Worm (Caenorhabditis elegans) whole organism, L2 larva: Measurements from ENCODE around the gene T09A5.14.

Experiments used
- C34F6.9 ChIP-seq: fragments of 150-350 bp; optimal IDR thresholded peaks from 2 replicates; lab custom pipeline; 2014; ENCODE audit warnings: missing biosample characterization, missing genetic modification characterization
- F13H6.1 ChIP-seq: sonication (generic microtip); optimal IDR thresholded peaks from 2 replicates; lab custom pipeline; 2016; ENCODE audit warnings: missing genetic modification characterization, missing compliant biosample characterization
- R02D3.7 ChIP-seq: fragments of 150-350 bp; optimal IDR thresholded peaks from 2 replicates; lab custom pipeline; 2014; ENCODE audit warnings: missing biosample characterization, missing genetic modification characterization
- alr-1 ChIP-seq: fragments of 150-350 bp; optimal IDR thresholded peaks from 2 replicates; lab custom pipeline; 2014; ENCODE audit warnings: missing biosample characterization, missing genetic modification characterization
- ama-1 ChIP-seq: fragments of 150-350 bp; optimal IDR thresholded peaks from 2 replicates; lab custom pipeline; 2018; ENCODE audit warnings: inconsistent platforms
- blmp-1 ChIP-seq: sonication (generic microtip); optimal IDR thresholded peaks from 2 replicates; lab custom pipeline; 2017; ENCODE audit warnings: missing genetic modification characterization, mild to moderate bottlenecking, missing compliant biosample characterization, antibody characterized with exemption, moderate library complexity; ENCODE audit not compliant: insufficient read depth
- dmd-4 ChIP-seq: sonication (generic microtip); optimal IDR thresholded peaks from 2 replicates; lab custom pipeline; 2017; ENCODE audit warnings: missing biosample characterization, missing genetic modification characterization
- egl-27 ChIP-seq: sonication (generic microtip); optimal IDR thresholded peaks from 3 replicates; lab custom pipeline; 2017; ENCODE audit warnings: missing biosample characterization, missing genetic modification reagents, missing genetic modification characterization
- elt-1 ChIP-seq: fragments of 150-350 bp; optimal IDR thresholded peaks from 2 replicates; lab custom pipeline; 2014; ENCODE audit warnings: missing biosample characterization, missing genetic modification characterization
- elt-3 ChIP-seq: sonication (generic microtip); optimal IDR thresholded peaks from 2 replicates; lab custom pipeline; 2017; ENCODE audit warnings: missing biosample characterization, missing genetic modification characterization
- gmeb-1 ChIP-seq: fragments of 150-350 bp; optimal IDR thresholded peaks from 2 replicates; lab custom pipeline; 2014; ENCODE audit warnings: missing biosample characterization, missing genetic modification characterization
- lin-13 ChIP-seq: fragments of 150-350 bp; optimal IDR thresholded peaks from 2 replicates; lab custom pipeline; 2014; ENCODE audit warnings: missing biosample characterization, missing genetic modification reagents, missing genetic modification characterization
- lin-39 ChIP-seq: fragments of 150-350 bp; optimal IDR thresholded peaks from 2 replicates; lab custom pipeline; 2014; ENCODE audit warnings: missing biosample characterization, missing genetic modification reagents, missing genetic modification characterization
- lsy-2 ChIP-seq, 2 experiments: fragments of 150-350 bp in 1 of 2; sonication (generic microtip) in 1 of 2; optimal IDR thresholded peaks; 2 replicates each; lab custom pipeline; 2014 to 2017; ENCODE audit warnings: missing biosample characterization in 2 of 2, missing genetic modification characterization in 2 of 2
- mab-5 ChIP-seq: fragments of 150-350 bp; optimal IDR thresholded peaks from 2 replicates; lab custom pipeline; 2014; ENCODE audit warnings: missing biosample characterization, missing genetic modification characterization
- mdl-1 ChIP-seq, 2 experiments: fragments of 150-350 bp in 1 of 2; sonication (generic microtip) in 1 of 2; optimal IDR thresholded peaks; 2 replicates each; lab custom pipeline; 2017; ENCODE audit warnings: missing biosample characterization in 2 of 2, missing genetic modification characterization in 2 of 2
- nhr-10 ChIP-seq: sonication (generic microtip); optimal IDR thresholded peaks from 2 replicates; lab custom pipeline; 2017; ENCODE audit warnings: missing biosample characterization, missing genetic modification characterization
- nhr-11 ChIP-seq: fragments of 150-350 bp; optimal IDR thresholded peaks from 2 replicates; lab custom pipeline; 2014; ENCODE audit warnings: missing biosample characterization, missing genetic modification characterization
- nhr-12 ChIP-seq: fragments of 150-350 bp; optimal IDR thresholded peaks from 2 replicates; lab custom pipeline; 2014; ENCODE audit warnings: missing biosample characterization, missing genetic modification characterization
- nhr-21 ChIP-seq: fragments of 150-350 bp; optimal IDR thresholded peaks from 2 replicates; lab custom pipeline; 2014; ENCODE audit warnings: missing biosample characterization, missing genetic modification characterization
- nhr-23 ChIP-seq: fragments of 150-350 bp; optimal IDR thresholded peaks from 2 replicates; lab custom pipeline; 2014; ENCODE audit warnings: missing biosample characterization, missing genetic modification reagents, missing genetic modification characterization
- nhr-237 ChIP-seq: fragments of 150-350 bp; optimal IDR thresholded peaks from 2 replicates; lab custom pipeline; 2014; ENCODE audit warnings: missing biosample characterization, missing genetic modification characterization
- nhr-25 ChIP-seq: fragments of 150-350 bp; sonication (generic microtip); optimal IDR thresholded peaks from 3 replicates; lab custom pipeline; 2014; ENCODE audit warnings: missing biosample characterization, missing genetic modification characterization
- peb-1 ChIP-seq: fragments of 150-350 bp; optimal IDR thresholded peaks from 2 replicates; lab custom pipeline; 2014; ENCODE audit warnings: missing biosample characterization, missing genetic modification characterization
- sem-4 ChIP-seq: fragments of 150-350 bp; optimal IDR thresholded peaks from 2 replicates; lab custom pipeline; 2014; ENCODE audit warnings: missing biosample characterization, missing genetic modification reagents, missing genetic modification characterization
- skn-1 ChIP-seq: sonication (generic microtip); optimal IDR thresholded peaks from 2 replicates; lab custom pipeline; 2017; ENCODE audit warnings: missing biosample characterization, missing genetic modification characterization
- sma-3 ChIP-seq: sonication (generic microtip); optimal IDR thresholded peaks from 2 replicates; lab custom pipeline; 2016; ENCODE audit warnings: missing genetic modification reagents, missing genetic modification characterization, missing compliant biosample characterization
- sma-9 ChIP-seq, 2 experiments: fragments of 150-350 bp in 1 of 2; sonication (generic microtip) in 1 of 2; optimal IDR thresholded peaks; 2 replicates each; lab custom pipeline; 2014 to 2016; ENCODE audit warnings: missing genetic modification characterization in 2 of 2, mild to moderate bottlenecking in 1 of 2, missing biosample characterization in 1 of 2, missing compliant biosample characterization in 1 of 2, missing genetic modification reagents in 1 of 2, moderate library complexity in 1 of 2
- unc-39 ChIP-seq: fragments of 150-350 bp; optimal IDR thresholded peaks from 2 replicates; lab custom pipeline; 2014; ENCODE audit warnings: missing biosample characterization, missing genetic modification characterization
- unc-62 ChIP-seq: fragments of 150-350 bp; optimal IDR thresholded peaks from 2 replicates; lab custom pipeline; 2014; ENCODE audit warnings: missing biosample characterization, missing genetic modification reagents, missing genetic modification characterization
- zag-1 ChIP-seq: fragments of 150-350 bp; optimal IDR thresholded peaks from 2 replicates; lab custom pipeline; 2014; ENCODE audit warnings: missing biosample characterization, missing genetic modification characterization
- ztf-1 ChIP-seq: fragments of 200-800 bp; sonication (Bioruptor generic); conservative IDR thresholded peaks from 2 replicates; pipeline ENCODE4 v1.3.6; 2022; ENCODE audit warnings: missing genetic modification characterization, missing compliant biosample characterization
- ztf-11 ChIP-seq: sonication (generic microtip); optimal IDR thresholded peaks from 2 replicates; lab custom pipeline; 2017; ENCODE audit warnings: missing biosample characterization, missing genetic modification characterization

Gene T09A5.14

DNA sequence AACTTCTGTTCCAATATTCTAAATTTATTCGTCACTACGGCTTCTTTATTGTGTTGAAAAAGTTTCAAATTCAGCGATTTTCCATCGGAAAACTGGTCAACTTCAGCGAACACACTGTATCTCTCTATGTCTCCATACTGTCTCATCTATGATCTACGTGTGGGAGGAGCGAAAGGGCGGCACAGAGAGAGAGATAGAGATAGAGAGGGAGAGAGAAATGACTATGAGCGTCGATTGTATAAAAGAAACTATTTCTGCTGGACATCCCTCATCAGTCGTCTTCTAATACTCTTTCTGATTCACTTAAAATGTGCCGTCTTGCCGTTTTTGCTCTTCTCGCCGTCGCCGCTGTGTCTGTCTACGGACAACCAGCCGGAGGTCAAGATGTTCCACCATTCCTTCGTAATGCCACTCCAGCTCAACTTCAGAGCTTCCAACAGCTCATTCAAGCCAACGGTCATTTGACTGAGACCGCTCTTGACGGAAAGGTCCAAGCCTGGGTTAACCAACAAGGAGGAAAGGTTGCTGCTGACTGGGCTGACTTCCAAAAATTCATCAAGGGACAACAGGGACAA, 41.7 kb upstream of the T09A5.14 start, which contains the start of gene srlf-1 (continued):
- TF ChIP-seq nhr-237, result no peak
- TF ChIP-seq F13H6.1 (tag; lab: Kevin White, UChicago), result no peak
- no peak for TF ChIP-seq unc-62 (GFP tag; lab: Kevin White, UChicago)
- no peak for TF ChIP-seq C34F6.9
- no peak for TF ChIP-seq ztf-11 (tag; lab: Kevin White, UChicago)
- no peak for TF ChIP-seq dmd-4 (tag; lab: Kevin White, UChicago)
- no peak for TF ChIP-seq nhr-23
- TF ChIP-seq blmp-1, result peak; percentile 31
- TF ChIP-seq sem-4 (tag; lab: Kevin White, UChicago), result no peak
- peak; percentile 68 for TF ChIP-seq sma-9 (GFP tag; optimal IDR thresholded peaks at IDR 0.05; lab: Kevin White, UChicago)
- TF ChIP-seq sma-9 (tag; optimal IDR thresholded peaks at IDR 0.05; lab: Kevin White, UChicago), result no peak
- TF ChIP-seq lsy-2 (tag; optimal IDR thresholded peaks at IDR 0.05; lab: Kevin White, UChicago), result no peak
- TF ChIP-seq gmeb-1, result no peak
- TF ChIP-seq skn-1 (tag; lab: Kevin White, UChicago), result no peak
- no peak for TF ChIP-seq egl-27 (tag; lab: Kevin White, UChicago)
- TF ChIP-seq alr-1 (tag; lab: Kevin White, UChicago), result no peak
- TF ChIP-seq mdl-1 (tag; optimal IDR thresholded peaks at IDR 0.05; lab: Kevin White, UChicago), result no peak
- TF ChIP-seq ama-1 (lab: Kevin White, UChicago), result peak; percentile 83
- no peak for TF ChIP-seq lin-13 (GFP tag; lab: Kevin White, UChicago)
- TF ChIP-seq unc-39, result no peak

DNA sequence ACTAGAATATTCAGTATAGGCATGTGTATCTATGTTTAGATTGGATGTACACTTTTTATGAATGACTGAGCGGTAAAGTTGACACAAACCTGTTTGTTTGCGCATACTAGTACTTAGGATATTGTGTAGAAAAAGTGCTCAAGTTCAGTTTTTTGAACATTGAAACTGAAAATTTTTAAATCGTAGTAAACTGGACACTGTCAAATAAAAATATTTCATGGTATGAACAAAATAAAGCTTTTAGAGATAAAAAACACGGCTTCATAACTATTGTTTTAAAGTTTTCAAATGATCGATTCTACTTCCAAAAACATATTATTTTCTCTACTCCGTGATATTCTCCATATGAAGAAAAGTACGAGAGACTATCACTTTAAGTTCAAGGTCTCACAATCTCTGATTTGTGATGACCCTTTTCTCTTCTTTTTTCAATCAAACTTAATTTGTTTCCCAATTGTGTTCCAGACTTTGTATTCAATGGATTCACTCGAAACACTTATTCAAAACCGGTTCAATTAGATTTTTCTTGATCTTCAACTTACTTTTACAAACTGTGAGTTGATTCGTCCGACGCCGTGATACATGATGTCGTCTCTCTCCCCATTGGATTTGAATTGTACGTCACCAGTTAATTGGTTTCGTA, 40.6 kb upstream of the T09A5.14 start:
- TF ChIP-seq nhr-25 (tag; lab: Kevin White, UChicago) (peak; percentile 66), nhr-21 (tag; lab: Kevin White, UChicago) (peak; percentile 4), sma-3 (GFP tag; lab: Kevin White, UChicago) (peak; percentile 58), ztf-1 (GFP tag; lab: Robert Waterston, UW) (no peak), sma-9 (GFP tag; optimal IDR thresholded peaks at IDR 0.05; lab: Kevin White, UChicago) (peak; percentile 36), sma-9 (tag; optimal IDR thresholded peaks at IDR 0.05; lab: Kevin White, UChicago) (no peak), elt-1 (tag; lab: Kevin White, UChicago) (no peak)
- TF ChIP-seq, all 48 proteins: peak for 4

ce11 chrII:7792514-7792913, 39.6 kb upstream of the T09A5.14 start:
- TF ChIP-seq nhr-10 (tag; lab: Kevin White, UChicago), result no peak
- no peak for TF ChIP-seq sma-9 (GFP tag; optimal IDR thresholded peaks at IDR 0.05; lab: Kevin White, UChicago)
- no peak for TF ChIP-seq sma-9 (tag; optimal IDR thresholded peaks at IDR 0.05; lab: Kevin White, UChicago)
- no peak for TF ChIP-seq lsy-2 (tag; optimal IDR thresholded peaks at IDR 0.05; lab: Kevin White, UChicago)
- peak; percentile 32 for TF ChIP-seq nhr-25 (tag; lab: Kevin White, UChicago)
- no peak for TF ChIP-seq C34F6.9

DNA sequence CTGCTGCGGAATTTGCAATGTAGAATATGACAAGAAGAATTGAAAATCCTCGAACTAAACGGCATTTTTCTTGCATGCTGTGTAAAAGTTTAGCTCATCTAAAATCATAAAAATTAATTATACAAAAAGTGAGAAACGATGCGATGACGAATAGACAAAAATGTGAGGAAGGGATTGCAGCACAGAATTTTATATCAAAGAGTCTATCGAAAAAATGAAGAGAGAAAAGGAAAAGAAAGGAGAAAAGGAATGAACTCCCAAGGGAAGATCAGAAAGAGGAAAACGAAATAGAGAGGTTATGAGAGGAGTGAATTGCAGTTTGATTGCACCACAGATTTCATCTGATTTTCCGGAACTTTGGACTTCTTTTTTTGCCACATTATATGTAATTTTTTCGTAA, 37.9 kb upstream of the T09A5.14 start, which contains the start of gene glr-4:
TSS of gene glr-4 (minus strand) at position 101 of the 400 bp plus-strand sequence.
- no peak for TF ChIP-seq skn-1 (tag; lab: Kevin White, UChicago)
- no peak for TF ChIP-seq elt-1 (tag; lab: Kevin White, UChicago)
- TF ChIP-seq blmp-1, result no peak
- TF ChIP-seq nhr-10 (tag; lab: Kevin White, UChicago), result no peak
- TF ChIP-seq mab-5 (tag; lab: Kevin White, UChicago), result no peak
- no peak for TF ChIP-seq nhr-11 (tag; lab: Kevin White, UChicago)

DNA sequence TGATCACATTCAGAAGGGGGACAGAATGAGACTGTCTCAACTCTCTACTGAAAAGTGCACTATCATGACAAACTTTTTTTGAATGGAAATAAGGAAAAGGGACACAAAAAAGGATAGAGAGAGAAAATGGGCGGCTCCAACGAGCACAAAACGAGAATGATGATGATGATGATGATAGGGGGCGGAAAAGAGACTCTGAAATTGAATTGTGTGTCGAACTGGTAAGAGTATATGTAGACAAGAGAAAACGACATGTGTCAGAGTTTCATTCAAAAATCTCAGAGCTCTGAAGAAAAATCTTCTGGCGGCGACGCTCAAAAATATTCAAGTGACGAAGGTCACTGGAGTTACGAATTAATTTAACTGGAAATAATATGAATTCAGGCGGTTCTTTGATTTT, 36.9 kb upstream of the T09A5.14 start:
- TF ChIP-seq lsy-2 (tag; optimal IDR thresholded peaks at IDR 0.05; lab: Kevin White, UChicago) (no peak), peb-1 (no peak), nhr-12 (no peak), lin-39 (tag; lab: Kevin White, UChicago) (no peak), nhr-23 (no peak), ama-1 (lab: Kevin White, UChicago) (no peak), zag-1 (tag; lab: Kevin White, UChicago) (no peak), elt-3 (tag; lab: Kevin White, UChicago) (no peak), R02D3.7 (no peak), alr-1 (tag; lab: Kevin White, UChicago) (no peak), ztf-1 (GFP tag; lab: Robert Waterston, UW) (no peak)
